Fruit fly (Drosophila melanogaster): ENCODE data around the gene CG32243.

DNA sequence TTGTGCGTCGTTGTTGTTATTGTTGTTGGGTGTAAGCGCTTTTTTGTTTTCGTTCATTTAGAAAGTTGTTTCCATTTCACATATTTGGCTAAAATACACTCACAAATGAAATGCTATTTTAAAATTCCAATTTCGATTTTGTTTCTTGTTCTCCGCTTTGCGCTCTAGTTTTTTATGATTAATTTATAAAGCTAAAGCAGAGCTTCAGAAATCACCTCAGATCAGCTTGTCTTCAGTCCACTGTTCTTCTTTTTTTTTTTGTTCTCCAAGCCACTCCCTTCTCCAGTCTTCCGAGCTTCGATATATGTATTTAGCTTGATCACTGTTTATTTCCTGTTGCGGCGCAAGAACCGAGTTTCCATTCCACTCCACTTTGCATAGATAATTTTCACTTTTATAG lies 33.2 kb downstream of the CG32243 start:
- TF ChIP-seq CG8478 (optimal IDR thresholded peaks at IDR 0.05) (no peak), CTCF (optimal IDR thresholded peaks at IDR 0.05) (no peak)
